Worm (Caenorhabditis elegans) whole organism, L2 larva: ENCODE data around the gene srh-192.
"Not testable (repeated sequence)": the region's sequence is repeated elsewhere in the genome, so short reads cannot be mapped to it uniquely, and the experiment has no call there.

Source experiments
- F13H6.1 ChIP-seq: sonication (generic microtip); optimal IDR thresholded peaks from 2 replicates; lab custom pipeline; 2016; ENCODE audit warnings: missing genetic modification characterization, missing compliant biosample characterization
- aly-2 ChIP-seq: fragments of 150-350 bp; optimal IDR thresholded peaks from 2 replicates; lab custom pipeline; 2014; ENCODE audit warnings: missing biosample characterization, missing genetic modification characterization
- ceh-82 ChIP-seq: fragments of 150-350 bp; optimal IDR thresholded peaks from 2 replicates; lab custom pipeline; 2014; ENCODE audit warnings: missing biosample characterization, missing genetic modification characterization
- crh-2 ChIP-seq: sonication (generic microtip); optimal IDR thresholded peaks from 2 replicates; lab custom pipeline; 2017; ENCODE audit warnings: missing biosample characterization, missing genetic modification characterization
- dmd-4 ChIP-seq: sonication (generic microtip); optimal IDR thresholded peaks from 2 replicates; lab custom pipeline; 2017; ENCODE audit warnings: missing biosample characterization, missing genetic modification characterization
- egl-27 ChIP-seq: sonication (generic microtip); optimal IDR thresholded peaks from 3 replicates; lab custom pipeline; 2017; ENCODE audit warnings: missing biosample characterization, missing genetic modification reagents, missing genetic modification characterization
- elt-3 ChIP-seq: sonication (generic microtip); optimal IDR thresholded peaks from 2 replicates; lab custom pipeline; 2017; ENCODE audit warnings: missing biosample characterization, missing genetic modification characterization
- gmeb-1 ChIP-seq: fragments of 150-350 bp; optimal IDR thresholded peaks from 2 replicates; lab custom pipeline; 2014; ENCODE audit warnings: missing biosample characterization, missing genetic modification characterization
- lin-11 ChIP-seq: fragments of 150-350 bp; sonication (generic microtip); optimal IDR thresholded peaks from 2 replicates; lab custom pipeline; 2014; ENCODE audit warnings: missing biosample characterization, missing genetic modification characterization, inconsistent platforms, mixed read lengths
- lin-39 ChIP-seq: fragments of 150-350 bp; optimal IDR thresholded peaks from 2 replicates; lab custom pipeline; 2014; ENCODE audit warnings: missing biosample characterization, missing genetic modification reagents, missing genetic modification characterization
- mab-5 ChIP-seq: fragments of 150-350 bp; optimal IDR thresholded peaks from 2 replicates; lab custom pipeline; 2014; ENCODE audit warnings: missing biosample characterization, missing genetic modification characterization
- mdl-1 ChIP-seq, 2 experiments: fragments of 150-350 bp in 1 of 2; sonication (generic microtip) in 1 of 2; optimal IDR thresholded peaks; 2 replicates each; lab custom pipeline; 2017; ENCODE audit warnings: missing biosample characterization in 2 of 2, missing genetic modification characterization in 2 of 2
- nhr-12 ChIP-seq: fragments of 150-350 bp; optimal IDR thresholded peaks from 2 replicates; lab custom pipeline; 2014; ENCODE audit warnings: missing biosample characterization, missing genetic modification characterization
- nhr-21 ChIP-seq: fragments of 150-350 bp; optimal IDR thresholded peaks from 2 replicates; lab custom pipeline; 2014; ENCODE audit warnings: missing biosample characterization, missing genetic modification characterization
- nhr-23 ChIP-seq: fragments of 150-350 bp; optimal IDR thresholded peaks from 2 replicates; lab custom pipeline; 2014; ENCODE audit warnings: missing biosample characterization, missing genetic modification reagents, missing genetic modification characterization
- nhr-237 ChIP-seq: fragments of 150-350 bp; optimal IDR thresholded peaks from 2 replicates; lab custom pipeline; 2014; ENCODE audit warnings: missing biosample characterization, missing genetic modification characterization
- nhr-6 ChIP-seq: fragments of 150-350 bp; optimal IDR thresholded peaks from 2 replicates; lab custom pipeline; 2014; ENCODE audit warnings: missing biosample characterization, missing genetic modification characterization
- peb-1 ChIP-seq: fragments of 150-350 bp; optimal IDR thresholded peaks from 2 replicates; lab custom pipeline; 2014; ENCODE audit warnings: missing biosample characterization, missing genetic modification characterization
- sem-4 ChIP-seq: fragments of 150-350 bp; optimal IDR thresholded peaks from 2 replicates; lab custom pipeline; 2014; ENCODE audit warnings: missing biosample characterization, missing genetic modification reagents, missing genetic modification characterization
- skn-1 ChIP-seq: sonication (generic microtip); optimal IDR thresholded peaks from 2 replicates; lab custom pipeline; 2017; ENCODE audit warnings: missing biosample characterization, missing genetic modification characterization
- sma-3 ChIP-seq: sonication (generic microtip); optimal IDR thresholded peaks from 2 replicates; lab custom pipeline; 2016; ENCODE audit warnings: missing genetic modification reagents, missing genetic modification characterization, missing compliant biosample characterization
- snpc-4 ChIP-seq: fragments of 150-350 bp; optimal IDR thresholded peaks from 2 replicates; lab custom pipeline; 2014; ENCODE audit warnings: missing biosample characterization, missing genetic modification characterization
- unc-39 ChIP-seq: fragments of 150-350 bp; optimal IDR thresholded peaks from 2 replicates; lab custom pipeline; 2014; ENCODE audit warnings: missing biosample characterization, missing genetic modification characterization
- unc-55 ChIP-seq: fragments of 150-350 bp; sonication (generic microtip); optimal IDR thresholded peaks from 3 replicates; lab custom pipeline; 2014; ENCODE audit warnings: missing biosample characterization, missing genetic modification reagents, missing genetic modification characterization
- zag-1 ChIP-seq: fragments of 150-350 bp; optimal IDR thresholded peaks from 2 replicates; lab custom pipeline; 2014; ENCODE audit warnings: missing biosample characterization, missing genetic modification characterization
- ztf-1 ChIP-seq: fragments of 200-800 bp; sonication (Bioruptor generic); conservative IDR thresholded peaks from 2 replicates; pipeline ENCODE4 v1.3.6; 2022; ENCODE audit warnings: missing genetic modification characterization, missing compliant biosample characterization
- ztf-4 ChIP-seq: fragments of 150-350 bp; optimal IDR thresholded peaks from 2 replicates; lab custom pipeline; 2014; ENCODE audit warnings: missing biosample characterization, missing genetic modification characterization

Gene srh-192

ce11 chrV:4346325-4346724, 31.4 kb upstream of the srh-192 start, which contains the start of gene hpo-18:
Gene hpo-18 (minus strand): TSS chrV:4346425.
- TF ChIP-seq unc-39 (tag; lab: Kevin White, UChicago), result no peak
- TF ChIP-seq unc-55 (GFP tag; lab: Kevin White, UChicago), result no peak
- no peak for TF ChIP-seq mdl-1 (tag; optimal IDR thresholded peaks at IDR 0.05; lab: Kevin White, UChicago)
- TF ChIP-seq ztf-1 (GFP tag; lab: Robert Waterston, UW), result no peak
- TF ChIP-seq nhr-12 (tag; lab: Kevin White, UChicago), result no peak
- TF ChIP-seq sem-4, result no peak
- no peak for TF ChIP-seq nhr-237
- TF ChIP-seq, all 48 proteins: peak for 0

DNA sequence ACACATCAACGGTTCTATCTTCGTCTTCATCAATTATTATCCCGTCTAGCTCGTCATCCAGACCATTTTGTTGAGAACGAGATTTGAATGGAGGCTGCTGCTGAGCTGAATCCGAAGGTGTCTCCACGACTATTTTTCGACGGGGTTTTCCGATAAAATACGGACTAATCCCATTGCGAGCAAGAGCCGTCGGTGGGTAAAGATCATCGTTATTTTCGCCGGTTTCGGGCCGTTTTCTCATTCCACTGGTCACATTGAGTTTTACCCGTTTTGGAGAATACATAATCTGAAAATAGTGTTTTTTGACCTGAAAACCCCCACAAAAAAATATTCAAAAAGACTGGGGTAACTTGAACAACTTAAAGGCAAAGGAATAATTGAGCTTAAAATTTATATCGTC, 30.8 kb upstream of the srh-192 start, which contains the start of gene figl-1:
Gene figl-1 (minus strand): TSS at position 286 of the 400 bp plus-strand sequence.
- no peak for TF ChIP-seq unc-55 (GFP tag; lab: Kevin White, UChicago)
- TF ChIP-seq sma-3, result peak; percentile 5

ce11 chrV:4341736-4342135, 26.8 kb upstream of the srh-192 start:
- TF ChIP-seq peb-1 (tag; lab: Kevin White, UChicago) (no peak), gmeb-1 (tag; lab: Kevin White, UChicago) (no peak), mab-5 (tag; lab: Kevin White, UChicago) (no peak), nhr-237 (no peak), mdl-1 (tag; optimal IDR thresholded peaks at IDR 0.05; lab: Kevin White, UChicago) (no peak), nhr-6 (tag; lab: Kevin White, UChicago) (no peak), skn-1 (tag; lab: Kevin White, UChicago) (no peak)
- TF ChIP-seq, all 48 proteins: peak for 0

- TF ChIP-seq nhr-12 (tag; lab: Kevin White, UChicago), result no peak
- TF ChIP-seq egl-27 (tag; lab: Kevin White, UChicago), result no peak
- TF ChIP-seq ztf-4 (tag; lab: Kevin White, UChicago), result no peak
- no peak for TF ChIP-seq crh-2 (tag; lab: Kevin White, UChicago)
- no peak for TF ChIP-seq F13H6.1 (tag; lab: Kevin White, UChicago)
Observed at ce11 chrV:4341208-4341607, 26.3 kb upstream of the srh-192 start, which contains the start of gene glrx-3. Gene glrx-3 (minus strand): TSS chrV:4341308.

ce11 chrV:4339479-4339878, 24.5 kb upstream of the srh-192 start:
- TF ChIP-seq nhr-12 (tag; lab: Kevin White, UChicago), result no peak
- no peak for TF ChIP-seq nhr-23 (tag; lab: Kevin White, UChicago)
- no peak for TF ChIP-seq lin-11 (tag; lab: Kevin White, UChicago)
- TF ChIP-seq snpc-4 (tag; lab: Kevin White, UChicago), result no peak
- TF ChIP-seq gmeb-1 (tag; lab: Kevin White, UChicago), result peak; percentile 71
- no peak for TF ChIP-seq lin-39 (tag; lab: Kevin White, UChicago)
- peak; percentile 15 for TF ChIP-seq unc-55 (GFP tag; lab: Kevin White, UChicago)

DNA sequence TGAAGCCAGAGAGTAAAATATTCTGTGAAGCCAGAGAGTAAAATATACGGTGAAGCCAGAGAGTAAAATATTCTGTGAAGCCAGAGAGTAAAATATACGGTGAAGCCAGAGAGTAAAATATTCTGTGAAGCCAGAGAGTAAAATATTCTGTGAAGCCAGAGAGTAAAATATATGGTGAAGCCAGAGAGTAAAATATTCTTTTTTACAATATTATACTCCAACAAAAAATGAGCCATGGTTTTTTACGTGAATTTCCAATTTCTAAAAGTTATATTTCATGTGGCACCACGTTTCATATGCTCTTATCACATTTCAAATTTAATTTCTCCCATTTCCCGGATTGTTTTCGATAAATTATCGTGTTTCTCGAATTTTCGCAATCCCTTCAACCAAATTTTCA, 21.5 kb upstream of the srh-192 start, which contains the start of gene irld-1:
Gene irld-1 (plus strand): TSS at position 301 of the 400 bp plus-strand sequence.
- not testable (repeated sequence) for TF ChIP-seq peb-1 (tag; lab: Kevin White, UChicago); nhr-21 (tag; lab: Kevin White, UChicago); elt-3

ce11 chrV:4332450-4332849, 17.5 kb upstream of the srh-192 start, which contains the start of gene oac-12:
Gene oac-12 (minus strand): TSS chrV:4332550.
- no peak for TF ChIP-seq nhr-23 (tag; lab: Kevin White, UChicago)
- no peak for TF ChIP-seq nhr-237
- TF ChIP-seq dmd-4 (tag; lab: Kevin White, UChicago), result no peak
- TF ChIP-seq egl-27 (tag; lab: Kevin White, UChicago), result no peak
- no peak for TF ChIP-seq ztf-1 (GFP tag; lab: Robert Waterston, UW)
- TF ChIP-seq sem-4, result no peak
- TF ChIP-seq zag-1 (tag; lab: Kevin White, UChicago), result no peak
- TF ChIP-seq crh-2 (tag; lab: Kevin White, UChicago), result no peak
- TF ChIP-seq nhr-12 (tag; lab: Kevin White, UChicago), result no peak
- TF ChIP-seq ceh-82 (tag; lab: Kevin White, UChicago), result no peak
- TF ChIP-seq unc-39 (tag; lab: Kevin White, UChicago), result no peak
- TF ChIP-seq mab-5 (tag; lab: Kevin White, UChicago), result no peak
- TF ChIP-seq aly-2 (tag; lab: Kevin White, UChicago), result no peak
